Worm (Caenorhabditis elegans) whole organism, L1 larva: ENCODE data around the gene str-37.

Source experiments
- dpl-1 ChIP-seq, 3 experiments: fragments of 150-350 bp in 2 of 3; sonication (generic microtip) in 1 of 3; optimal IDR thresholded peaks; 2 replicates each; lab custom pipeline; 2014 to 2017; ENCODE audit warnings: missing biosample characterization in 3 of 3, missing genetic modification characterization in 3 of 3, missing genetic modification reagents in 3 of 3
- efl-1 ChIP-seq, 4 experiments: fragments of 150-350 bp; optimal IDR thresholded peaks in 3 of 4; peaks in 1 of 4; 1 replicate in 1 of 4; 2 replicates in 3 of 4; lab custom pipeline; 2014; ENCODE audit warnings: missing biosample characterization in 2 of 4, missing genetic modification characterization in 2 of 4, missing genetic modification reagents in 2 of 4
- elt-2 ChIP-seq: sonication (generic microtip); optimal IDR thresholded peaks from 2 replicates; lab custom pipeline; 2016; ENCODE audit warnings: missing genetic modification characterization, mild to moderate bottlenecking, inconsistent platforms, missing compliant biosample characterization, missing genetic modification reagents
- fkh-10 ChIP-seq: sonication (generic microtip); optimal IDR thresholded peaks from 2 replicates; lab custom pipeline; 2017; ENCODE audit warnings: missing biosample characterization, missing genetic modification reagents, missing genetic modification characterization
- lsy-2 ChIP-seq, 2 experiments: fragments of 150-350 bp; optimal IDR thresholded peaks; 2 replicates each; lab custom pipeline; 2014; ENCODE audit warnings: missing biosample characterization in 2 of 2, missing genetic modification characterization in 2 of 2
- nhr-11 ChIP-seq: fragments of 150-350 bp; optimal IDR thresholded peaks from 2 replicates; lab custom pipeline; 2014; ENCODE audit warnings: missing biosample characterization, missing genetic modification characterization
- nhr-28 ChIP-seq: fragments of 150-350 bp; optimal IDR thresholded peaks from 2 replicates; lab custom pipeline; 2014; ENCODE audit warnings: missing biosample characterization, missing genetic modification characterization
- nhr-71 ChIP-seq: sonication (generic microtip); optimal IDR thresholded peaks from 2 replicates; lab custom pipeline; 2016; ENCODE audit warnings: mild to moderate bottlenecking, missing genetic modification characterization, moderate library complexity, missing compliant biosample characterization
- zag-1 ChIP-seq: fragments of 150-350 bp; optimal IDR thresholded peaks from 2 replicates; lab custom pipeline; 2014; ENCODE audit warnings: missing biosample characterization, missing genetic modification characterization
- ztf-11 ChIP-seq, 2 experiments: sonication (generic microtip); optimal IDR thresholded peaks; 2 replicates each; lab custom pipeline; 2016 to 2017; ENCODE audit warnings: missing genetic modification characterization in 2 of 2, missing biosample characterization in 1 of 2, missing compliant biosample characterization in 1 of 2
- ztf-4 ChIP-seq: fragments of 150-350 bp; optimal IDR thresholded peaks from 2 replicates; lab custom pipeline; 2014; ENCODE audit warnings: missing biosample characterization, missing genetic modification characterization

ce11 chrV:13363415-13363814, 35.9 kb downstream of the str-37 start, which contains the start of gene srg-46:
- TF ChIP-seq ztf-4 (tag; lab: Kevin White, UChicago): no peak
- no peak for TF ChIP-seq ztf-11 (tag; optimal IDR thresholded peaks at IDR 0.05; lab: Kevin White, UChicago)
- no peak for TF ChIP-seq lsy-2 (tag; optimal IDR thresholded peaks at IDR 0.05; lab: Kevin White, UChicago)
- no peak for TF ChIP-seq nhr-71 (tag; lab: Kevin White, UChicago)
- no peak for TF ChIP-seq nhr-11 (tag; lab: Kevin White, UChicago)
- no peak for TF ChIP-seq nhr-28 (tag; lab: Kevin White, UChicago)
- TF ChIP-seq elt-2: no peak
- TF ChIP-seq efl-1 (optimal IDR thresholded peaks at IDR 0.05; lab: Kevin White, UChicago): no peak
- TF ChIP-seq efl-1 (GFP tag; optimal IDR thresholded peaks at IDR 0.05 in 1 of 2; lab: Kevin White, UChicago): no peak
- TF ChIP-seq fkh-10: no peak
- no peak for TF ChIP-seq dpl-1 (GFP tag; optimal IDR thresholded peaks at IDR 0.05; lab: Kevin White, UChicago)
- no peak for TF ChIP-seq zag-1 (tag; lab: Kevin White, UChicago)
